Fruit fly (Drosophila melanogaster): ENCODE measurements around the gene rux.
A peak's percentile ranks its signal among the peaks of the same experiment; 100 is the strongest.

Gene rux

dm6 chrX:6059135-6059824 lies 21.7 kb upstream of the rux start:
- no peak for TF ChIP-seq pho (GFP tag; optimal IDR thresholded peaks at IDR 0.05)
- TF ChIP-seq CG13287 (GFP tag; IDR thresholded peaks at IDR 0.05; ENCODE audit: partially characterized antibody), result no peak
- no peak for TF ChIP-seq chinmo (GFP tag; IDR thresholded peaks at IDR 0.05; ENCODE audit: partially characterized antibody)
- TF ChIP-seq CG7556 (GFP tag; optimal IDR thresholded peaks at IDR 0.05), result no peak
- TF ChIP-seq CG10366 (GFP tag; IDR thresholded peaks at IDR 0.05), result peak; percentile 46
- TF ChIP-seq CG32767 (GFP tag; IDR thresholded peaks at IDR 0.05), result no peak
- TF ChIP-seq CG4820 (GFP tag; optimal IDR thresholded peaks at IDR 0.05), result no peak
- peak; percentile 49 for TF ChIP-seq ATbp (GFP tag; optimal IDR thresholded peaks at IDR 0.05)
- peak; percentile 60; the same call in 1 of the 2 replicates for TF ChIP-seq Xrp1 (GFP tag; IDR thresholded peaks at IDR 0.05)
- TF ChIP-seq pnt (GFP tag; optimal IDR thresholded peaks at IDR 0.05), result peak; percentile 15
- no peak for TF ChIP-seq D19A (tag; optimal IDR thresholded peaks at IDR 0.05)
- peak; percentile 37; the same call in 2 of the 3 replicates for TF ChIP-seq row (GFP tag; IDR thresholded peaks at IDR 0.05)
- no peak for TF ChIP-seq sd (tag; optimal IDR thresholded peaks at IDR 0.05)
- no peak for TF ChIP-seq caup (GFP tag; optimal IDR thresholded peaks at IDR 0.05; ENCODE audit: severe bottlenecking)
- TF ChIP-seq Hr78 (GFP tag; optimal IDR thresholded peaks at IDR 0.05), result no peak
- peak; percentile 48; the same call in 1 of the 2 replicates for TF ChIP-seq CG5953 (GFP tag; IDR thresholded peaks at IDR 0.05)
- TF ChIP-seq dmrt99B (tag; optimal IDR thresholded peaks at IDR 0.05), result peak; percentile 66
- TF ChIP-seq toy (GFP tag; IDR thresholded peaks at IDR 0.05), result no peak
- no peak for TF ChIP-seq zf30C (GFP tag; optimal IDR thresholded peaks at IDR 0.05)
- peak; percentile 50 for TF ChIP-seq sens (GFP tag)
- TF ChIP-seq chm (GFP tag; IDR thresholded peaks at IDR 0.05), result no peak
- TF ChIP-seq CG2120 (GFP tag; optimal IDR thresholded peaks at IDR 0.05), result no peak
- peak; percentile 9 for TF ChIP-seq tin (GFP tag; optimal IDR thresholded peaks at IDR 0.05)
- no peak for TF ChIP-seq bigmax (GFP tag; optimal IDR thresholded peaks at IDR 0.05)
- TF ChIP-seq ara (GFP tag; IDR thresholded peaks at IDR 0.05), result peak; percentile 47; the same call in 1 of the 2 replicates
- no peak for TF ChIP-seq CG14710 (tag; optimal IDR thresholded peaks at IDR 0.05)
- TF ChIP-seq fd102C (GFP tag; optimal IDR thresholded peaks at IDR 0.05), result no peak
- TF ChIP-seq wdn (GFP tag; IDR thresholded peaks at IDR 0.05), result no peak
- no peak for TF ChIP-seq CG1529 (GFP tag; optimal IDR thresholded peaks at IDR 0.05)
- peak; percentile 56; the same call in 1 of the 2 replicates for TF ChIP-seq sisA (GFP tag; IDR thresholded peaks at IDR 0.05)
- no peak for TF ChIP-seq HHEX (GFP tag; optimal IDR thresholded peaks at IDR 0.05)
- TF ChIP-seq cad (GFP tag; optimal IDR thresholded peaks at IDR 0.05), result no peak
- TF ChIP-seq grau (tag; optimal IDR thresholded peaks at IDR 0.05), result no peak
- no peak for TF ChIP-seq CG3847 (GFP tag; IDR thresholded peaks at IDR 0.05)
- peak; percentile 2 for TF ChIP-seq CG2712 (tag; optimal IDR thresholded peaks at IDR 0.05)
- TF ChIP-seq CG12942 (GFP tag; optimal IDR thresholded peaks at IDR 0.05), result no peak
- TF ChIP-seq CG10274 (GFP tag; optimal IDR thresholded peaks at IDR 0.05), result no peak
- TF ChIP-seq nerfin-1 (tag; optimal IDR thresholded peaks at IDR 0.05), result no peak
- TF ChIP-seq CG3163 (GFP tag; optimal IDR thresholded peaks at IDR 0.05), result no peak
- TF ChIP-seq tgo (GFP tag; IDR thresholded peaks at IDR 0.05), result 0 out of 3 replicates have a peak, but pooled peaks have one; percentile 16
- TF ChIP-seq gsb-n (tag; optimal IDR thresholded peaks at IDR 0.05), result no peak
- peak; percentile 11 for TF ChIP-seq CG13424 (tag; optimal IDR thresholded peaks at IDR 0.05)
- peak; percentile 47; the same call in 2 of the 3 replicates for TF ChIP-seq dysf (GFP tag; IDR thresholded peaks at IDR 0.05)
- TF ChIP-seq CG4707 (GFP tag; optimal IDR thresholded peaks at IDR 0.05), result no peak
- no peak for TF ChIP-seq crp (GFP tag; optimal IDR thresholded peaks at IDR 0.05)
- TF ChIP-seq MESR4 (GFP tag; optimal IDR thresholded peaks at IDR 0.05), result no peak
- peak; percentile 20 for TF ChIP-seq CG8388 (GFP tag; optimal IDR thresholded peaks at IDR 0.05)
- peak; percentile 60; the same call in 2 of the 3 replicates for TF ChIP-seq zfh1 (GFP tag; IDR thresholded peaks at IDR 0.05)
- no peak for TF ChIP-seq CG33213 (GFP tag; optimal IDR thresholded peaks at IDR 0.05)

All from whole organism, embryonic.